Worm (Caenorhabditis elegans) whole organism, L2 larva: ENCODE measurements around the gene srh-138.

Source experiments
- C34F6.9 ChIP-seq: fragments of 150-350 bp; optimal IDR thresholded peaks from 2 replicates; lab custom pipeline; 2014; ENCODE audit warnings: missing biosample characterization, missing genetic modification characterization
- F13H6.1 ChIP-seq: sonication (generic microtip); optimal IDR thresholded peaks from 2 replicates; lab custom pipeline; 2016; ENCODE audit warnings: missing genetic modification characterization, missing compliant biosample characterization
- R02D3.7 ChIP-seq: fragments of 150-350 bp; optimal IDR thresholded peaks from 2 replicates; lab custom pipeline; 2014; ENCODE audit warnings: missing biosample characterization, missing genetic modification characterization
- Y55F3AM.14 ChIP-seq: fragments of 200-800 bp; sonication (Bioruptor generic); optimal IDR thresholded peaks from 2 replicates; lab custom pipeline; 2018; ENCODE audit warnings: mild to moderate bottlenecking, missing genetic modification characterization, missing compliant biosample characterization
- ZK546.5 ChIP-seq: sonication (generic microtip); optimal IDR thresholded peaks from 2 replicates; lab custom pipeline; 2017; ENCODE audit warnings: missing biosample characterization, missing genetic modification characterization
- aly-2 ChIP-seq: fragments of 150-350 bp; optimal IDR thresholded peaks from 2 replicates; lab custom pipeline; 2014; ENCODE audit warnings: missing biosample characterization, missing genetic modification characterization
- ama-1 ChIP-seq: fragments of 150-350 bp; optimal IDR thresholded peaks from 2 replicates; lab custom pipeline; 2018; ENCODE audit warnings: inconsistent platforms
- blmp-1 ChIP-seq: sonication (generic microtip); optimal IDR thresholded peaks from 2 replicates; lab custom pipeline; 2017; ENCODE audit warnings: missing genetic modification characterization, mild to moderate bottlenecking, missing compliant biosample characterization, antibody characterized with exemption, moderate library complexity; ENCODE audit not compliant: insufficient read depth
- ceh-16 ChIP-seq: fragments of 150-350 bp; optimal IDR thresholded peaks from 2 replicates; lab custom pipeline; 2014; ENCODE audit warnings: missing biosample characterization, missing genetic modification characterization
- ceh-82 ChIP-seq: fragments of 150-350 bp; optimal IDR thresholded peaks from 2 replicates; lab custom pipeline; 2014; ENCODE audit warnings: missing biosample characterization, missing genetic modification characterization
- crh-2 ChIP-seq: sonication (generic microtip); optimal IDR thresholded peaks from 2 replicates; lab custom pipeline; 2017; ENCODE audit warnings: missing biosample characterization, missing genetic modification characterization
- dmd-4 ChIP-seq: sonication (generic microtip); optimal IDR thresholded peaks from 2 replicates; lab custom pipeline; 2017; ENCODE audit warnings: missing biosample characterization, missing genetic modification characterization
- egl-27 ChIP-seq: sonication (generic microtip); optimal IDR thresholded peaks from 3 replicates; lab custom pipeline; 2017; ENCODE audit warnings: missing biosample characterization, missing genetic modification reagents, missing genetic modification characterization
- elt-1 ChIP-seq: fragments of 150-350 bp; optimal IDR thresholded peaks from 2 replicates; lab custom pipeline; 2014; ENCODE audit warnings: missing biosample characterization, missing genetic modification characterization
- elt-3 ChIP-seq: sonication (generic microtip); optimal IDR thresholded peaks from 2 replicates; lab custom pipeline; 2017; ENCODE audit warnings: missing biosample characterization, missing genetic modification characterization
- gmeb-1 ChIP-seq: fragments of 150-350 bp; optimal IDR thresholded peaks from 2 replicates; lab custom pipeline; 2014; ENCODE audit warnings: missing biosample characterization, missing genetic modification characterization
- lin-11 ChIP-seq: fragments of 150-350 bp; sonication (generic microtip); optimal IDR thresholded peaks from 2 replicates; lab custom pipeline; 2014; ENCODE audit warnings: missing biosample characterization, missing genetic modification characterization, inconsistent platforms, mixed read lengths
- lin-13 ChIP-seq: fragments of 150-350 bp; optimal IDR thresholded peaks from 2 replicates; lab custom pipeline; 2014; ENCODE audit warnings: missing biosample characterization, missing genetic modification reagents, missing genetic modification characterization
- lin-39 ChIP-seq: fragments of 150-350 bp; optimal IDR thresholded peaks from 2 replicates; lab custom pipeline; 2014; ENCODE audit warnings: missing biosample characterization, missing genetic modification reagents, missing genetic modification characterization
- mab-5 ChIP-seq: fragments of 150-350 bp; optimal IDR thresholded peaks from 2 replicates; lab custom pipeline; 2014; ENCODE audit warnings: missing biosample characterization, missing genetic modification characterization
- mbf-1 ChIP-seq: sonication (generic microtip); optimal IDR thresholded peaks from 2 replicates; lab custom pipeline; 2017; ENCODE audit warnings: missing biosample characterization, missing genetic modification characterization
- nhr-10 ChIP-seq: sonication (generic microtip); optimal IDR thresholded peaks from 2 replicates; lab custom pipeline; 2017; ENCODE audit warnings: missing biosample characterization, missing genetic modification characterization
- nhr-129 ChIP-seq: fragments of 150-350 bp; optimal IDR thresholded peaks from 2 replicates; lab custom pipeline; 2014; ENCODE audit warnings: missing biosample characterization, missing genetic modification characterization
- nhr-21 ChIP-seq: fragments of 150-350 bp; optimal IDR thresholded peaks from 2 replicates; lab custom pipeline; 2014; ENCODE audit warnings: missing biosample characterization, missing genetic modification characterization
- nhr-237 ChIP-seq: fragments of 150-350 bp; optimal IDR thresholded peaks from 2 replicates; lab custom pipeline; 2014; ENCODE audit warnings: missing biosample characterization, missing genetic modification characterization
- nhr-25 ChIP-seq: fragments of 150-350 bp; sonication (generic microtip); optimal IDR thresholded peaks from 3 replicates; lab custom pipeline; 2014; ENCODE audit warnings: missing biosample characterization, missing genetic modification characterization
- nhr-6 ChIP-seq: fragments of 150-350 bp; optimal IDR thresholded peaks from 2 replicates; lab custom pipeline; 2014; ENCODE audit warnings: missing biosample characterization, missing genetic modification characterization
- nhr-77 ChIP-seq: fragments of 150-350 bp; optimal IDR thresholded peaks from 2 replicates; lab custom pipeline; 2014; ENCODE audit warnings: missing biosample characterization, missing genetic modification characterization
- peb-1 ChIP-seq: fragments of 150-350 bp; optimal IDR thresholded peaks from 2 replicates; lab custom pipeline; 2014; ENCODE audit warnings: missing biosample characterization, missing genetic modification characterization
- skn-1 ChIP-seq: sonication (generic microtip); optimal IDR thresholded peaks from 2 replicates; lab custom pipeline; 2017; ENCODE audit warnings: missing biosample characterization, missing genetic modification characterization
- snpc-4 ChIP-seq: fragments of 150-350 bp; optimal IDR thresholded peaks from 2 replicates; lab custom pipeline; 2014; ENCODE audit warnings: missing biosample characterization, missing genetic modification characterization
- unc-39 ChIP-seq: fragments of 150-350 bp; optimal IDR thresholded peaks from 2 replicates; lab custom pipeline; 2014; ENCODE audit warnings: missing biosample characterization, missing genetic modification characterization
- unc-55 ChIP-seq: fragments of 150-350 bp; sonication (generic microtip); optimal IDR thresholded peaks from 3 replicates; lab custom pipeline; 2014; ENCODE audit warnings: missing biosample characterization, missing genetic modification reagents, missing genetic modification characterization
- unc-62 ChIP-seq: fragments of 150-350 bp; optimal IDR thresholded peaks from 2 replicates; lab custom pipeline; 2014; ENCODE audit warnings: missing biosample characterization, missing genetic modification reagents, missing genetic modification characterization
- zag-1 ChIP-seq: fragments of 150-350 bp; optimal IDR thresholded peaks from 2 replicates; lab custom pipeline; 2014; ENCODE audit warnings: missing biosample characterization, missing genetic modification characterization
- ztf-1 ChIP-seq: fragments of 200-800 bp; sonication (Bioruptor generic); conservative IDR thresholded peaks from 2 replicates; pipeline ENCODE4 v1.3.6; 2022; ENCODE audit warnings: missing genetic modification characterization, missing compliant biosample characterization
- ztf-4 ChIP-seq: fragments of 150-350 bp; optimal IDR thresholded peaks from 2 replicates; lab custom pipeline; 2014; ENCODE audit warnings: missing biosample characterization, missing genetic modification characterization

The srh-138 gene

DNA sequence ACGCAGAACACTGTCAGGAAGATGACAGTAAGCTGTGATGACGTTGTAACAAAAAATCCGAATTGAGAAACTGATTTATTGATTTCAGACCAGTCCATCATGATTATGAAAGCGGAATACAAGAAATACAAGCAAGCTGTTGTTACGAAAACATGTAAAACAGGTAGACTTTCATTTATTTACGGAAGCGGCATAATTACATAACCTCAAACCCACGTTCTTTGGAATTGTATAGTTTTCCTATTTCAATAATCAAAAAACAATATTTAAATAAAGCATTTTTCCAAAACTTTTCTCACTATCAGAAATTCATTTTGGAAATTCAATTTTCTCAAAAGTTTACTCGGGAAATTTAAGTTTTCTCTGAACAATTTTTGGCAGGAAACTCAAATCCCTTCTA lies 12.1 kb downstream of the srh-138 start, which contains the start of gene str-15:
str-15 (minus strand) TSS at position 101 of the 400 bp plus-strand sequence.
- TF ChIP-seq ZK546.5 (tag; lab: Kevin White, UChicago) (no peak), ceh-16 (tag; lab: Kevin White, UChicago) (no peak), lin-13 (no peak), mbf-1 (tag; lab: Kevin White, UChicago) (no peak), ztf-1 (GFP tag; lab: Robert Waterston, UW) (no peak), dmd-4 (tag; lab: Kevin White, UChicago) (no peak), nhr-25 (tag; lab: Kevin White, UChicago) (no peak), egl-27 (tag; lab: Kevin White, UChicago) (no peak), unc-55 (GFP tag; lab: Kevin White, UChicago) (no peak), C34F6.9 (tag; lab: Kevin White, UChicago) (no peak), elt-1 (tag; lab: Kevin White, UChicago) (no peak), nhr-21 (no peak), gmeb-1 (tag; lab: Kevin White, UChicago) (no peak), ceh-82 (tag; lab: Kevin White, UChicago) (no peak), nhr-6 (no peak), mab-5 (tag; lab: Kevin White, UChicago) (no peak), nhr-77 (tag; lab: Kevin White, UChicago) (no peak), lin-39 (tag; lab: Kevin White, UChicago) (no peak), aly-2 (no peak)

DNA sequence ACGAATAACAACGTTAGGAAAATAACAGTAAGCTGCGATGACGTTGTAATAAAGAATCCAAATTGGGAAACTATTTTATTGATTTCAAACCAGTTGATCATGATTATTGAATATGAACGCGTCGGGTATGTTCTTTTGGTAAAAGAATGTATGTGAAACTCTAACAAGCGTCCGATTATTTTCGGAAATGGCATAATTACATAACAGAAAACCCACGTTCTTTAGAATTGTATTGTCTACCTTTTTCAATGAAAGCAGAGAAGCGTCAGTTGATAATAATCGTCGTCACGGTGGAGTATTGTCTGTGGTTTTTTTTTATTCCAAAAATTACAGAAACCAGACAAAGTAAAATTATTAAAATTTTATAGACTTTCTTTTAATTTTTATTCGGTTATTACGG lies 15.8 kb downstream of the srh-138 start, which contains the start of gene str-14:
str-14 (minus strand) TSS at position 101 of the 400 bp plus-strand sequence.
- TF ChIP-seq mab-5 (tag; lab: Kevin White, UChicago) (no peak), elt-3 (tag; lab: Kevin White, UChicago) (no peak), nhr-6 (no peak), ztf-1 (GFP tag; lab: Robert Waterston, UW) (no peak), ztf-4 (tag; lab: Kevin White, UChicago) (no peak), F13H6.1 (no peak), aly-2 (no peak), peb-1 (tag; lab: Kevin White, UChicago) (no peak), Y55F3AM.14 (GFP tag; lab: Kevin White, UChicago) (no peak), blmp-1 (tag; lab: Kevin White, UChicago) (no peak), nhr-21 (no peak), egl-27 (tag; lab: Kevin White, UChicago) (no peak)

DNA sequence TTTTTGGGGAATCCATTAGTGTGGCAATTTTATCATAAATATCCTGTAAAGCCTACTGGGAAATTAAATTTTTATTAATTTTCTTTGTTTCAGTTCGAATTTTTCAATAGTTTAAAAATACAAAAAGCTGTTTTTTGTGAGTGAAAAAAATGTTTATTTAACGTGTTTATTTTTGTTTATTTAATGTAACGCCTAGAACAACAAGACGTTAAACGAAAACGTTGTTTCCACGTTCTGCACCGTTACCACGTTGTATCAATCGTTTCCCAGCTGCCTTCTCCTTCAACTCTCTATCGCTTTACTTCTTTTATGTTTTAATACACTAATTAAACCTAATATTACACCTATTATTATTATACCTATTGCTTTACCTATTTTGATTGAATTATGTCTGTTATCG lies 23.1 kb downstream of the srh-138 start, which contains the start of gene T08G3.13:
T08G3.13 (plus strand) TSS at position 301 of the 400 bp plus-strand sequence.
- TF ChIP-seq nhr-6 = no peak
- TF ChIP-seq nhr-25 (tag; lab: Kevin White, UChicago) = no peak
- TF ChIP-seq nhr-10 (tag; lab: Kevin White, UChicago) = no peak
- TF ChIP-seq, all 48 proteins: peak for 0

DNA sequence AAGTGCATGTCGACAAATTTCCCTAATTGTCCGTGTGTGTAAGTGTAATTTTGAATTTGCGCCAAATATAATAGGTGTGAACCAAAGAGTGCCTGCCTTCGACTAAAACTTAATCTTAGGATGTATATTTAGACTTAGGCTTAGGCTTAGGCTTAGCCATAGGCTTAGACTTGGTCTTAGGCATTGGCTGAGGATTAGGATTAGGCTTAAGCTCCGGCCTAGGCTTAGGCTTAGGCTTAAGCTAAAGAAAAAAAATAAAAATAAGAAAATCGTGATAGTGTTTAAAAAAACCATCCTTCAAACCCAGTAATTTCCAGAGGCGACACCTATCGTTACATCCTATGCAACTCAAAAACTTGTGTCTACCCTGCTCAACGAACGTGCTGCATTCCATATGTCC lies 24.6 kb downstream of the srh-138 start:
- no peak for TF ChIP-seq lin-11 (tag; lab: Kevin White, UChicago)
- TF ChIP-seq mab-5 (tag; lab: Kevin White, UChicago) = no peak
- no peak for TF ChIP-seq elt-1 (tag; lab: Kevin White, UChicago)
- TF ChIP-seq unc-62 (GFP tag; lab: Kevin White, UChicago) = no peak
- TF ChIP-seq nhr-237 = no peak
- no peak for TF ChIP-seq unc-39 (tag; lab: Kevin White, UChicago)
- TF ChIP-seq egl-27 (tag; lab: Kevin White, UChicago) = no peak
- TF ChIP-seq unc-55 (GFP tag; lab: Kevin White, UChicago) = no peak
- TF ChIP-seq R02D3.7 (tag; lab: Kevin White, UChicago) = no peak
- TF ChIP-seq nhr-129 (tag; lab: Kevin White, UChicago) = no peak
- no peak for TF ChIP-seq snpc-4 (tag; lab: Kevin White, UChicago)
- TF ChIP-seq zag-1 = no peak
- no peak for TF ChIP-seq ama-1 (lab: Kevin White, UChicago)
- no peak for TF ChIP-seq nhr-10 (tag; lab: Kevin White, UChicago)

DNA sequence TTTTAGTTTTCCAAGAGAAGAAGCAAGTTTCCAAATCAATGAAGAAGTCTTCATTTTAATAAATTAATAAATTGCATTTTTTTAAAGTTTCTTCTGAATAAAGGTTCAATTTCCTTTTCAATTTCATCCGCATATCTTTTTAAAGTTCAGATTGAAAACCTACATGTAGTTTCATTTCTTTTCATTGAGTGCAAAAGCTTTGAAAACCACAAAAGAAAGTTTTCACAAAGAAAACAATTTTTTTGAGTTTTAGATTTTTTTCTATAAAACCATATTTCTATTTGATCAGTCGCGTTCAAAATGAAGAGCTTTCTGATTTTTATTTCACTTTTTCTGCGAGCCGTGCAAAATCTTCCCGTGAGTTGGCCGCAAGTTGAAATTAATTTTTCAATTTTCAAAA lies 25.1 kb downstream of the srh-138 start, which contains the start of gene T08G3.6:
T08G3.6 (plus strand) TSS at position 301 of the 400 bp plus-strand sequence.
- TF ChIP-seq dmd-4 (tag; lab: Kevin White, UChicago) (no peak), lin-11 (tag; lab: Kevin White, UChicago) (no peak), ztf-4 (tag; lab: Kevin White, UChicago) (no peak), unc-62 (GFP tag; lab: Kevin White, UChicago) (no peak), crh-2 (tag; lab: Kevin White, UChicago) (no peak), F13H6.1 (no peak), skn-1 (no peak), elt-3 (tag; lab: Kevin White, UChicago) (no peak), aly-2 (no peak), nhr-129 (tag; lab: Kevin White, UChicago) (no peak)
